Worm (Caenorhabditis elegans) whole organism, L1 larva: ENCODE data around the gene tcer-1.

Source experiments
- dsc-1 ChIP-seq: sonication (generic microtip); optimal IDR thresholded peaks from 2 replicates; lab custom pipeline; 2016; ENCODE audit warnings: mild to moderate bottlenecking, missing genetic modification characterization, missing compliant biosample characterization
- efl-3 ChIP-seq: fragments of 200-800 bp; sonication (Bioruptor generic); optimal IDR thresholded peaks from 2 replicates; lab custom pipeline; 2018; ENCODE audit warnings: mild to moderate bottlenecking, missing genetic modification characterization, missing compliant biosample characterization
- egl-27 ChIP-seq, 2 experiments: fragments of 150-350 bp in 1 of 2; sonication (generic microtip); optimal IDR thresholded peaks; 3 replicates each; lab custom pipeline; 2017 to 2018; ENCODE audit warnings: missing biosample characterization in 2 of 2, missing genetic modification characterization in 2 of 2, missing genetic modification reagents in 2 of 2
- fkh-10 ChIP-seq: sonication (generic microtip); optimal IDR thresholded peaks from 2 replicates; lab custom pipeline; 2017; ENCODE audit warnings: missing biosample characterization, missing genetic modification reagents, missing genetic modification characterization
- grh-1 ChIP-seq: fragments of 200-800 bp; sonication (Bioruptor generic); IDR thresholded peaks from 2 replicates; pipeline ENCODE4 v1.3.6; 2022; ENCODE audit warnings: missing genetic modification reagents, missing genetic modification characterization, missing compliant biosample characterization
- jun-1 ChIP-seq: fragments of 150-350 bp; optimal IDR thresholded peaks from 2 replicates; lab custom pipeline; 2014; ENCODE audit warnings: missing biosample characterization, missing genetic modification reagents, missing genetic modification characterization
- lsy-2 ChIP-seq, 2 experiments: fragments of 150-350 bp; optimal IDR thresholded peaks; 2 replicates each; lab custom pipeline; 2014; ENCODE audit warnings: missing biosample characterization in 2 of 2, missing genetic modification characterization in 2 of 2
- nhr-11 ChIP-seq: fragments of 150-350 bp; optimal IDR thresholded peaks from 2 replicates; lab custom pipeline; 2014; ENCODE audit warnings: missing biosample characterization, missing genetic modification characterization
- nhr-77 ChIP-seq: fragments of 150-350 bp; optimal IDR thresholded peaks from 2 replicates; lab custom pipeline; 2014; ENCODE audit warnings: missing biosample characterization, missing genetic modification characterization
- nhr-90 ChIP-seq: sonication (generic microtip); optimal IDR thresholded peaks from 2 replicates; lab custom pipeline; 2016; ENCODE audit warnings: mild to moderate bottlenecking, missing genetic modification characterization, missing compliant biosample characterization; ENCODE audit not compliant: poor library complexity
- unc-130 ChIP-seq: fragments of 150-350 bp; optimal IDR thresholded peaks from 2 replicates; lab custom pipeline; 2017; ENCODE audit warnings: missing biosample characterization, missing genetic modification characterization, inconsistent platforms

DNA sequence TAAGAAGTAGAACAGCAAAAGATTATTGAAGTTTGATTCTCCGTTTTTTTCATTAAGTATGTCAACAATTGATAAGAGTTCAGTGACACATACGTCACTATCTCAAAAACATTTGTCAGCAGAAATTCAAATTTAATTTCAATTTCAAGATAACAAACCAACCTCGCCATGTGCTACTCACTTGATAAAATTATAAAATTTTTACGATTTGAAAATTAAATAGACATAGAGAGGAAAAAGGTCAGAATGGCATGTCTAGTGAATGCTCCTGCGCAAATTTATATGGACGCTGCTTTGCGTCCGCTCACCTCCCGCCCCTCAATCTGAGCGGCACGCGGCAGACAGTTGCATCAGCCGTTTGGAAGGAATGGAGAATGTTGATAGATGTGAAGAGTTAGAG lies 10.3 kb upstream of the tcer-1 start:
- TF ChIP-seq dsc-1 (tag; lab: Kevin White, UChicago) (no peak), egl-27 (tag; optimal IDR thresholded peaks at IDR 0.05; lab: Kevin White, UChicago) (no peak), fkh-10 (GFP tag; lab: Kevin White, UChicago) (no peak), nhr-77 (tag; lab: Kevin White, UChicago) (no peak), nhr-90 (tag; lab: Kevin White, UChicago) (no peak), lsy-2 (tag; optimal IDR thresholded peaks at IDR 0.05; lab: Kevin White, UChicago) (no peak), efl-3 (GFP tag; lab: Kevin White, UChicago) (no peak), unc-130 (tag; lab: Kevin White, UChicago) (no peak), nhr-11 (tag; lab: Kevin White, UChicago) (no peak), jun-1 (tag; lab: Kevin White, UChicago) (no peak), grh-1 (GFP tag; lab: Robert Waterston, UW) (no peak)
